Fruit fly (Drosophila melanogaster): Measurements from ENCODE around the gene dmt.
A peak's percentile ranks its signal among the peaks of the same experiment; 100 is the strongest.

Gene dmt

dm6 chr3R:9702567-9702966 lies 8.4 kb upstream of the dmt start (continued):
- TF ChIP-seq CG17186 (GFP tag; optimal IDR thresholded peaks at IDR 0.05) = peak; percentile 70
- peak; percentile 89 for TF ChIP-seq az2 (GFP tag; optimal IDR thresholded peaks at IDR 0.05)
- no peak for TF ChIP-seq CG11560 (tag; IDR thresholded peaks at IDR 0.05)
- peak; percentile 79 for TF ChIP-seq D19A (tag; optimal IDR thresholded peaks at IDR 0.05)
- TF ChIP-seq CG6689 (GFP tag; IDR thresholded peaks at IDR 0.05) = no peak
- no peak for TF ChIP-seq CG11085 (GFP tag; IDR thresholded peaks at IDR 0.05)
- TF ChIP-seq tio (GFP tag; optimal IDR thresholded peaks at IDR 0.05) = no peak
- no peak for TF ChIP-seq CG8478 (optimal IDR thresholded peaks at IDR 0.05)
- peak; percentile 7 for TF ChIP-seq cg (GFP tag; optimal IDR thresholded peaks at IDR 0.05)
- peak; percentile 84 for TF ChIP-seq chn (GFP tag; optimal IDR thresholded peaks at IDR 0.05)
- TF ChIP-seq psq (GFP tag; optimal IDR thresholded peaks at IDR 0.05) = peak; percentile 74
- TF ChIP-seq aop (GFP tag; IDR thresholded peaks at IDR 0.05) = no peak
- TF ChIP-seq CG15696 (tag; optimal IDR thresholded peaks at IDR 0.05) = peak; percentile 69
- TF ChIP-seq CG14965 (GFP tag; optimal IDR thresholded peaks at IDR 0.05; ENCODE audit: borderline replicate concordance) = no peak
- TF ChIP-seq ab (GFP tag; optimal IDR thresholded peaks at IDR 0.05) = peak; percentile 70
- peak; percentile 55 for TF ChIP-seq CG10565 (GFP tag; optimal IDR thresholded peaks at IDR 0.05)
- peak; percentile 91 for TF ChIP-seq CG2120 (GFP tag; optimal IDR thresholded peaks at IDR 0.05)
- TF ChIP-seq vfl (GFP tag; optimal IDR thresholded peaks at IDR 0.05) = peak; percentile 81
- TF ChIP-seq Rfx (GFP tag; IDR thresholded peaks at IDR 0.05) = no peak
- peak; percentile 62 for TF ChIP-seq CG16815 (GFP tag; optimal IDR thresholded peaks at IDR 0.05)
- peak; percentile 73 for TF ChIP-seq CG13123 (GFP tag; optimal IDR thresholded peaks at IDR 0.05)
- no peak for TF ChIP-seq CG4404 (GFP tag; IDR thresholded peaks at IDR 0.05)
- TF ChIP-seq inv (GFP tag; IDR thresholded peaks at IDR 0.05; ENCODE audit: partially characterized antibody) = no peak
- peak; percentile 88 for TF ChIP-seq CG17385 (GFP tag; optimal IDR thresholded peaks at IDR 0.05)
- peak; percentile 92 for TF ChIP-seq CG8924 (tag; optimal IDR thresholded peaks at IDR 0.05)
- no peak for TF ChIP-seq lov (optimal IDR thresholded peaks at IDR 0.05)
- TF ChIP-seq lov (GFP tag; IDR thresholded peaks at IDR 0.05) = no peak
- peak; percentile 57 for TF ChIP-seq Lhr (GFP tag; optimal IDR thresholded peaks at IDR 0.05)
- peak; percentile 90 for TF ChIP-seq Sox102F (GFP tag; optimal IDR thresholded peaks at IDR 0.05)
- peak; percentile 89 for TF ChIP-seq CrebB (tag; optimal IDR thresholded peaks at IDR 0.05)
- peak; percentile 29 for TF ChIP-seq Sry-β (GFP tag; optimal IDR thresholded peaks at IDR 0.05)
- peak; percentile 81 for TF ChIP-seq Bteb2 (GFP tag; optimal IDR thresholded peaks at IDR 0.05)
- TF ChIP-seq nom (GFP tag; optimal IDR thresholded peaks at IDR 0.05) = no peak
- no peak for TF ChIP-seq otp (GFP tag; IDR thresholded peaks at IDR 0.05)
- no peak for TF ChIP-seq hkb (optimal IDR thresholded peaks at IDR 0.05)
- no peak for TF ChIP-seq hkb (GFP tag; IDR thresholded peaks at IDR 0.05)
- TF ChIP-seq dmrt99B (tag; optimal IDR thresholded peaks at IDR 0.05) = peak; percentile 93
- peak; percentile 89 for TF ChIP-seq gro (GFP tag; optimal IDR thresholded peaks at IDR 0.05)
- peak; percentile 83 for TF ChIP-seq Max (GFP tag; optimal IDR thresholded peaks at IDR 0.05)
- TF ChIP-seq CG30431 (GFP tag; optimal IDR thresholded peaks at IDR 0.05) = peak; percentile 72
- peak; percentile 88 for TF ChIP-seq bcd (GFP tag; optimal IDR thresholded peaks at IDR 0.05)
- TF ChIP-seq ATbp (GFP tag; optimal IDR thresholded peaks at IDR 0.05) = peak; percentile 89
- no peak for TF ChIP-seq CG17612 (GFP tag; IDR thresholded peaks at IDR 0.05)
- no peak for TF ChIP-seq Taf1 (GFP tag; IDR thresholded peaks at IDR 0.05)
- TF ChIP-seq Oaz (GFP tag; IDR thresholded peaks at IDR 0.05) = no peak
- TF ChIP-seq CG10209 (GFP tag; optimal IDR thresholded peaks at IDR 0.05) = peak; percentile 92
- no peak for TF ChIP-seq Sin3A (optimal IDR thresholded peaks at IDR 0.05)
- TF ChIP-seq CG6272 (GFP tag; IDR thresholded peaks at IDR 0.05) = peak; percentile 82
- peak; percentile 55 for TF ChIP-seq emc (GFP tag; optimal IDR thresholded peaks at IDR 0.05)
- peak; percentile 87 for TF ChIP-seq Six4 (GFP tag; optimal IDR thresholded peaks at IDR 0.05)
- TF ChIP-seq en (GFP tag; optimal IDR thresholded peaks at IDR 0.05) = peak; percentile 70
- TF ChIP-seq CG8281 (tag; optimal IDR thresholded peaks at IDR 0.05) = peak; percentile 78
- peak; percentile 89 for TF ChIP-seq CG1233 (GFP tag; optimal IDR thresholded peaks at IDR 0.05)
